Worm (Caenorhabditis elegans): ENCODE data around the gene rbd-1.

DNA sequence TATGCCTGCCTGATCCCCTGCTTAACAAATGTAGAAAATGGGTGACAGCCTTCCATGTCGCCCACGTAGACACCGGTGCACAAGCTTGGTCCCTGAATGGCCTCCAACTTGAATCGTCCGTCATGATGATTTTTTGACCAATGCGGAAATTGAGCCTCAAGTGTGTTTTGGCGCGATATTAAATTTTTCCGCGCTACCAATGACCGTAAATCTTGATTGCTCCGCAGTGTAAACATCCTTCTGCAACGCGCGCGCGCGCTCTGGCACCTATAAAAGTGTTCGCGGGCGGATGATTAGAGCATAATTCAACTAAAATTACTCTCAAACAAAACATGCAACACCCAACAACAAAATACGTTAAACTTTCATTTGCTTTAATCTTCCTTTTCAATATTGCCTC, 5.1 kb upstream of the rbd-1 start, which contains the start of gene idpp-7:
- TF ChIP-seq unc-62 (GFP tag; optimal IDR thresholded peaks at IDR 0.05) (no peak), nhr-76 (tag; optimal IDR thresholded peaks at IDR 0.05) (no peak), mdl-1 (tag; optimal IDR thresholded peaks at IDR 0.05) (no peak), ztf-11 (tag; optimal IDR thresholded peaks at IDR 0.05) (no peak), tbx-2 (tag; optimal IDR thresholded peaks at IDR 0.05) (no peak), nhr-77 (tag; optimal IDR thresholded peaks at IDR 0.05) (no peak), R02D3.7 (tag; optimal IDR thresholded peaks at IDR 0.05) (no peak), nhr-11 (tag; optimal IDR thresholded peaks at IDR 0.05) (no peak), pha-4 (tag; optimal IDR thresholded peaks at IDR 0.05) (no peak), nhr-25 (tag; optimal IDR thresholded peaks at IDR 0.05) (no peak), fkh-2 (tag; optimal IDR thresholded peaks at IDR 0.05) (no peak), lsy-12 (tag; optimal IDR thresholded peaks at IDR 0.05) (no peak), aly-2 (tag; optimal IDR thresholded peaks at IDR 0.05) (no peak)
